Fruit fly (Drosophila melanogaster): ENCODE measurements around the gene CG14073.

The CG14073 gene

dm6 chr3L:18786427-18787104 is 33.9 kb downstream of the CG14073 start (continued):
- no peak for TF ChIP-seq nom (GFP tag; optimal IDR thresholded peaks at IDR 0.05)
- no peak for TF ChIP-seq NC2β (GFP tag; optimal IDR thresholded peaks at IDR 0.05)
- no peak for TF ChIP-seq Neu2 (GFP tag; optimal IDR thresholded peaks at IDR 0.05; ENCODE audit: borderline replicate concordance)
- TF ChIP-seq Mad (GFP tag; optimal IDR thresholded peaks at IDR 0.05): no peak
- TF ChIP-seq CG4707 (GFP tag; optimal IDR thresholded peaks at IDR 0.05): no peak
- no peak for TF ChIP-seq dan (GFP tag; IDR thresholded peaks at IDR 0.05)
- peak; percentile 87 for TF ChIP-seq CG2678 (tag; optimal IDR thresholded peaks at IDR 0.05)
- peak; percentile 41 for TF ChIP-seq Dad (GFP tag; optimal IDR thresholded peaks at IDR 0.05)
- TF ChIP-seq pum (GFP tag; optimal IDR thresholded peaks at IDR 0.05): peak; percentile 22
- TF ChIP-seq hbn (GFP tag; IDR thresholded peaks at IDR 0.05; ENCODE audit: partially characterized antibody): no peak
- TF ChIP-seq H15 (GFP tag; IDR thresholded peaks at IDR 0.05): 0 out of 3 replicates have a peak, but pooled peaks have one; percentile 36
- peak; percentile 25; the same call in 1 of the 3 replicates for TF ChIP-seq Aef1 (GFP tag; IDR thresholded peaks at IDR 0.05)
- TF ChIP-seq croc (GFP tag; conservative IDR thresholded peaks at IDR 0.05): no peak
- no peak for TF ChIP-seq hth (optimal IDR thresholded peaks at IDR 0.05)
- no peak for TF ChIP-seq da (GFP tag; optimal IDR thresholded peaks at IDR 0.05)
- TF ChIP-seq Sry-δ (GFP tag; optimal IDR thresholded peaks at IDR 0.05): no peak
- TF ChIP-seq vfl (GFP tag; optimal IDR thresholded peaks at IDR 0.05): peak; percentile 8
- no peak for TF ChIP-seq prd (optimal IDR thresholded peaks at IDR 0.05)
- TF ChIP-seq prd (GFP tag; IDR thresholded peaks at IDR 0.05): peak; percentile 28; the same call in 1 of the 3 replicates
- TF ChIP-seq emc (GFP tag; optimal IDR thresholded peaks at IDR 0.05): peak; percentile 7
- no peak for TF ChIP-seq CG10959 (GFP tag; IDR thresholded peaks at IDR 0.05)
- TF ChIP-seq sd (tag; optimal IDR thresholded peaks at IDR 0.05): peak; percentile 83
- peak; percentile 98 for TF ChIP-seq sqz (GFP tag; optimal IDR thresholded peaks at IDR 0.05)
- no peak for TF ChIP-seq CG10431 (GFP tag; optimal IDR thresholded peaks at IDR 0.05)
- peak; percentile 7 for TF ChIP-seq ems (GFP tag; optimal IDR thresholded peaks at IDR 0.05)
- TF ChIP-seq CG13296 (GFP tag; optimal IDR thresholded peaks at IDR 0.05): peak; percentile 65
- TF ChIP-seq CG11560 (tag; IDR thresholded peaks at IDR 0.05): no peak
- TF ChIP-seq Hr78 (GFP tag; optimal IDR thresholded peaks at IDR 0.05): peak in 1 of 2 experiments; percentile 25
- no peak for TF ChIP-seq YL-1 (GFP tag; optimal IDR thresholded peaks at IDR 0.05)
- peak; percentile 63 for TF ChIP-seq fd3F (GFP tag; optimal IDR thresholded peaks at IDR 0.05)
- peak; percentile 69 for TF ChIP-seq lmd (GFP tag; IDR thresholded peaks at IDR 0.05)
- no peak for TF ChIP-seq CkIIα-i1 (GFP tag; IDR thresholded peaks at IDR 0.05)
- TF ChIP-seq Trl (optimal IDR thresholded peaks at IDR 0.05): peak in 1 of 2 experiments; percentile 49
- peak; percentile 44 for TF ChIP-seq Trl (GFP tag; optimal IDR thresholded peaks at IDR 0.05)
- peak; percentile 81 for TF ChIP-seq row (GFP tag; IDR thresholded peaks at IDR 0.05)
- no peak for TF ChIP-seq sna (GFP tag; IDR thresholded peaks at IDR 0.05; ENCODE audit: partially characterized antibody)
- no peak for TF ChIP-seq CG11398 (GFP tag; optimal IDR thresholded peaks at IDR 0.05)
- TF ChIP-seq Drgx (GFP tag; IDR thresholded peaks at IDR 0.05): no peak; the same call in none of the 2 replicates
- peak; percentile 7 for TF ChIP-seq Antp (GFP tag; optimal IDR thresholded peaks at IDR 0.05)
- TF ChIP-seq NK7.1 (GFP tag; optimal IDR thresholded peaks at IDR 0.05): peak; percentile 4
- TF ChIP-seq CG1792 (GFP tag; optimal IDR thresholded peaks at IDR 0.05): no peak
- no peak for TF ChIP-seq seq (GFP tag; IDR thresholded peaks at IDR 0.05)
- no peak for TF ChIP-seq C15 (GFP tag; IDR thresholded peaks at IDR 0.05)
- TF ChIP-seq Dref (GFP tag; IDR thresholded peaks at IDR 0.05): no peak
- TF ChIP-seq Gug (GFP tag; IDR thresholded peaks at IDR 0.05): no peak
- TF ChIP-seq CG7786 (GFP tag; optimal IDR thresholded peaks at IDR 0.05): peak; percentile 9
- TF ChIP-seq repo (GFP tag; optimal IDR thresholded peaks at IDR 0.05): no peak
- peak; percentile 3 for TF ChIP-seq CG9609 (GFP tag; optimal IDR thresholded peaks at IDR 0.05)
- peak; percentile 75 for TF ChIP-seq Ets65A (GFP tag)
- TF ChIP-seq BtbVII (GFP tag; optimal IDR thresholded peaks at IDR 0.05): peak; percentile 31
- TF ChIP-seq ind (GFP tag; optimal IDR thresholded peaks at IDR 0.05): peak; percentile 59
- TF ChIP-seq ham (GFP tag; IDR thresholded peaks at IDR 0.05): no peak

All from whole organism, embryonic.